Fruit fly (Drosophila melanogaster): ENCODE data around the gene CG16743.
A peak's percentile ranks its signal among the peaks of the same experiment; 100 is the strongest.

The CG16743 gene

DNA sequence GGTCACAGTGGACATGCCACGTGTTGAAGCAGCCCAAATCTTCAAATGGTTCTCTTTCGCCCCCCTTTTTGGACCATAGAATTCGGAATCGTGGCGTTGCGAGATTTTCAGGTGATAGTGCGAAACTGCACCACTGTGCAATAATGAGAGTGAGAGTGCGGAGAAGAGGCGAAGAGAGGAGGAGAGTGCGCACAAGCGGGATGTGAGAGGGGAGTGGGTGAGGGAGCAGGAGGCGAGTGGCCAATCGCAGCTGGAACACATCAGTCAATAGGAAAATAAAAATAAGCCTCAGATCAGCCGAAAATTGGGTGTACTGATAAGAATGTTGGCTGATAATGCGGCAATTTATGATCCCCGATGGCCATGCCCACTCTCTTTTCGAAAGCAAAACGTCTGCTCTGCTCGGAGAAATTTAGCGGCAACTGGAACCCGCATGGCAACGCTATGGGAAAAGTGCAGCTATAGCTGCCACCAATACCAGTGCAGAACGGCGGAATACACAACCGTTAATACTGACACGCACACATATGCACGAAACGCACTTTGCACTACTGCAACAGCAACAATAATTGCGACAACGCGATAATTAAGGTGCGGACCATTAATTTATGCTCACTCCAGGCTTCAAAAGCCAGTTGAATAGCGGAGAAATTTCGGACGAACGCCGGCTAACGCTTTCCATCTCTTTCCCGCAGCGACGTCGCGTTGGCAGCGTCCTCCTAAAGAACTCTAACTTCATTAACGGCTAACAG is 4.6 kb upstream of the CG16743 start (continued):
- peak; percentile 69 to 84 for TF ChIP-seq Trl (optimal IDR thresholded peaks at IDR 0.05)
- peak; percentile 64 for TF ChIP-seq Trl (GFP tag; optimal IDR thresholded peaks at IDR 0.05)
- TF ChIP-seq sob (GFP tag; IDR thresholded peaks at IDR 0.05) = no peak
- TF ChIP-seq ERR (GFP tag; optimal IDR thresholded peaks at IDR 0.05) = peak; percentile 13
- TF ChIP-seq Fer1 (GFP tag; optimal IDR thresholded peaks at IDR 0.05) = no peak
- TF ChIP-seq danr (GFP tag; IDR thresholded peaks at IDR 0.05) = no peak
- peak; percentile 15 for TF ChIP-seq CG1603 (tag; optimal IDR thresholded peaks at IDR 0.05)
- TF ChIP-seq CG13424 (tag; optimal IDR thresholded peaks at IDR 0.05) = peak; percentile 1
- TF ChIP-seq CG14050 (GFP tag; IDR thresholded peaks at IDR 0.05) = no peak
- TF ChIP-seq CG6791 (GFP tag; IDR thresholded peaks at IDR 0.05; ENCODE audit: partially characterized antibody) = peak; percentile 46; the same call in 2 of the 3 replicates
- TF ChIP-seq Eip74EF (GFP tag; optimal IDR thresholded peaks at IDR 0.05) = no peak
- TF ChIP-seq Atf3 (GFP tag; optimal IDR thresholded peaks at IDR 0.05) = no peak
- no peak for TF ChIP-seq gce (GFP tag; IDR thresholded peaks at IDR 0.05)
- TF ChIP-seq CG17328 (GFP tag; IDR thresholded peaks at IDR 0.05) = 0 out of 2 replicates have a peak, but pooled peaks have one; percentile 32
- TF ChIP-seq CG7963 (GFP tag; IDR thresholded peaks at IDR 0.05; ENCODE audit: partially characterized antibody) = 0 out of 3 replicates have a peak, but pooled peaks have one; percentile 9
- peak; percentile 17 for TF ChIP-seq CG17359 (tag; optimal IDR thresholded peaks at IDR 0.05)
- no peak for TF ChIP-seq ap (GFP tag; IDR thresholded peaks at IDR 0.05)
- no peak for TF ChIP-seq CG34224 (GFP tag; IDR thresholded peaks at IDR 0.05; ENCODE audit: partially characterized antibody)
- TF ChIP-seq CG4617 (GFP tag; optimal IDR thresholded peaks at IDR 0.05; ENCODE audit: borderline replicate concordance) = peak; percentile 79
- peak; percentile 4 for TF ChIP-seq tx (GFP tag; optimal IDR thresholded peaks at IDR 0.05)
- TF ChIP-seq Atf-2 (GFP tag; optimal IDR thresholded peaks at IDR 0.05) = no peak
- TF ChIP-seq Elba2 (GFP tag; optimal IDR thresholded peaks at IDR 0.05) = peak; percentile 78
- TF ChIP-seq CG3281 (GFP tag; optimal IDR thresholded peaks at IDR 0.05) = no peak
- TF ChIP-seq slou (GFP tag; optimal IDR thresholded peaks at IDR 0.05) = no peak
- no peak for TF ChIP-seq jigr1 (GFP tag; IDR thresholded peaks at IDR 0.05)
- no peak for TF ChIP-seq HmgZ (tag; optimal IDR thresholded peaks at IDR 0.05)
- no peak for TF ChIP-seq CG5245 (GFP tag; optimal IDR thresholded peaks at IDR 0.05)
- TF ChIP-seq slbo (GFP tag; IDR thresholded peaks at IDR 0.05) = no peak
- no peak for TF ChIP-seq Hand (GFP tag; optimal IDR thresholded peaks at IDR 0.05)
- TF ChIP-seq CG6175 (GFP tag; IDR thresholded peaks at IDR 0.05) = 0 out of 3 replicates have a peak, but pooled peaks have one; percentile 21
- no peak for TF ChIP-seq Ets97D (GFP tag; optimal IDR thresholded peaks at IDR 0.05)
- 0 out of 3 replicates have a peak, but pooled peaks have one; percentile 13 for TF ChIP-seq CG16813 (GFP tag; IDR thresholded peaks at IDR 0.05; ENCODE audit: partially characterized antibody)
- TF ChIP-seq CG12071 (GFP tag; optimal IDR thresholded peaks at IDR 0.05) = no peak
- no peak for TF ChIP-seq Usf (GFP tag; optimal IDR thresholded peaks at IDR 0.05)
- TF ChIP-seq Sin3A (optimal IDR thresholded peaks at IDR 0.05) = peak; percentile 4
- no peak for TF ChIP-seq Opbp (GFP tag; IDR thresholded peaks at IDR 0.05; ENCODE audit: partially characterized antibody)
- TF ChIP-seq gsb (GFP tag; IDR thresholded peaks at IDR 0.05) = no peak
- no peak for TF ChIP-seq dpn (GFP tag; optimal IDR thresholded peaks at IDR 0.05)
- no peak for TF ChIP-seq Mrtf (GFP tag; IDR thresholded peaks at IDR 0.05)
- TF ChIP-seq eyg (GFP tag; optimal IDR thresholded peaks at IDR 0.05) = peak; percentile 4
- no peak for TF ChIP-seq Dip2 (GFP tag; IDR thresholded peaks at IDR 0.05)
- no peak for TF ChIP-seq Meics (GFP tag; optimal IDR thresholded peaks at IDR 0.05)
- no peak for TF ChIP-seq E2f2 (GFP tag; IDR thresholded peaks at IDR 0.05)
- TF ChIP-seq bbx (GFP tag; IDR thresholded peaks at IDR 0.05; ENCODE audit: partially characterized antibody) = no peak
- TF ChIP-seq oc (tag; optimal IDR thresholded peaks at IDR 0.05) = peak; percentile 52
- TF ChIP-seq CG31388 (GFP tag; optimal IDR thresholded peaks at IDR 0.05) = no peak
- no peak for TF ChIP-seq Aef1 (GFP tag; IDR thresholded peaks at IDR 0.05)
- TF ChIP-seq CG11085 (GFP tag; IDR thresholded peaks at IDR 0.05) = no peak
- no peak for TF ChIP-seq eve (GFP tag; optimal IDR thresholded peaks at IDR 0.05)
- TF ChIP-seq CG10267 (tag; optimal IDR thresholded peaks at IDR 0.05) = no peak
